Fruit fly (Drosophila melanogaster): ENCODE measurements around the gene AlkB.
A peak's percentile ranks its signal among the peaks of the same experiment; 100 is the strongest.

The AlkB gene

dm6 chrX:15811666-15812614 is 47.3 kb downstream of the AlkB start:
- TF ChIP-seq usp (GFP tag; optimal IDR thresholded peaks at IDR 0.05) (no peak), EcR (GFP tag; optimal IDR thresholded peaks at IDR 0.05) (no peak), CG8478 (optimal IDR thresholded peaks at IDR 0.05) (peak; percentile 42)

dm6 chrX:15809255-15809654 is 50.0 kb downstream of the AlkB start, which contains the start of gene CG8509:
CG8509 (plus strand) TSS chrX:15809555.
- TF ChIP-seq usp (GFP tag; optimal IDR thresholded peaks at IDR 0.05) = no peak
- TF ChIP-seq EcR (GFP tag; optimal IDR thresholded peaks at IDR 0.05) = no peak
- TF ChIP-seq pan (optimal IDR thresholded peaks at IDR 0.05) = no peak
- no peak for TF ChIP-seq Dll (optimal IDR thresholded peaks at IDR 0.05)
- no peak for TF ChIP-seq psq (optimal IDR thresholded peaks at IDR 0.05)
- TF ChIP-seq CG8478 (optimal IDR thresholded peaks at IDR 0.05) = no peak

All from whole organism.